Fruit fly (Drosophila melanogaster) whole organism, embryonic: ENCODE results near the gene CG5969.
A peak's percentile ranks its signal among the peaks of the same experiment; 100 is the strongest.

Source experiments
- ATbp ChIP-seq: fragments of 200-800 bp; sonication (Bioruptor generic); optimal IDR thresholded peaks from 2 replicates; lab custom pipeline; 2017; ENCODE audit warnings: missing biosample characterization, mild to moderate bottlenecking, missing genetic modification characterization, missing genetic modification reagents
- Ada2b ChIP-seq: fragments of 200-800 bp; sonication (Bioruptor generic); IDR thresholded peaks from 2 replicates; pipeline ENCODE4 v1.3.6; 2022; ENCODE audit warnings: missing biosample characterization, missing genetic modification characterization
- Bdp1 ChIP-seq: fragments of 200-800 bp; sonication (Bioruptor generic); optimal IDR thresholded peaks from 3 replicates; lab custom pipeline; 2016; ENCODE audit warnings: missing biosample characterization, missing genetic modification characterization
- Bgb ChIP-seq: fragments of 200-800 bp; sonication (Bioruptor generic); IDR thresholded peaks from 2 replicates; pipeline ENCODE4 v1.3.6; 2022; ENCODE audit warnings: missing biosample characterization, missing genetic modification characterization; ENCODE audit not compliant: partially characterized antibody
- CG10147 ChIP-seq: fragments of 200-800 bp; sonication (Bioruptor generic); optimal IDR thresholded peaks from 2 replicates; lab custom pipeline; 2019; ENCODE audit warnings: missing biosample characterization, mild to moderate bottlenecking, missing genetic modification characterization, moderate library complexity
- CG10565 ChIP-seq: fragments of 200-800 bp; sonication (Bioruptor generic); optimal IDR thresholded peaks from 3 replicates; lab custom pipeline; 2016; ENCODE audit warnings: missing biosample characterization, mild to moderate bottlenecking, missing genetic modification characterization
- CG12104 ChIP-seq: fragments of 200-800 bp; sonication (Bioruptor generic); optimal IDR thresholded peaks from 3 replicates; lab custom pipeline; 2016; ENCODE audit warnings: missing biosample characterization, missing genetic modification characterization
- CG12236 ChIP-seq: fragments of 200-800 bp; sonication (Bioruptor generic); optimal IDR thresholded peaks from 2 replicates; lab custom pipeline; 2016; ENCODE audit warnings: missing biosample characterization, missing genetic modification characterization
- CG13624 ChIP-seq: fragments of 200-800 bp; sonication (Bioruptor generic); optimal IDR thresholded peaks from 2 replicates; lab custom pipeline; 2016; ENCODE audit warnings: missing biosample characterization, missing genetic modification characterization
- CG14965 ChIP-seq: fragments of 200-800 bp; sonication (Bioruptor generic); optimal IDR thresholded peaks from 2 replicates; lab custom pipeline; 2016; ENCODE audit warnings: missing biosample characterization, missing genetic modification characterization, borderline replicate concordance
- CG1529 ChIP-seq: fragments of 200-800 bp; sonication (Bioruptor generic); optimal IDR thresholded peaks from 3 replicates; lab custom pipeline; 2018; ENCODE audit warnings: missing biosample characterization, missing genetic modification characterization
- CG32532 ChIP-seq: fragments of 200-800 bp; sonication (Bioruptor generic); IDR thresholded peaks from 2 replicates; pipeline ENCODE4 v1.3.6; 2022; ENCODE audit warnings: missing biosample characterization, missing genetic modification characterization
- CG3847 ChIP-seq: fragments of 200-800 bp; sonication (Bioruptor generic); IDR thresholded peaks from 2 replicates; pipeline ENCODE4 v1.3.6; 2022; ENCODE audit warnings: missing biosample characterization, missing genetic modification characterization
- CG4617 ChIP-seq: fragments of 200-800 bp; sonication (Bioruptor generic); optimal IDR thresholded peaks from 3 replicates; lab custom pipeline; 2016; ENCODE audit warnings: missing biosample characterization, missing genetic modification characterization, borderline replicate concordance
- CG6683 ChIP-seq: fragments of 200-800 bp; sonication (Bioruptor generic); optimal IDR thresholded peaks from 2 replicates; lab custom pipeline; 2017; ENCODE audit warnings: missing biosample characterization, mild to moderate bottlenecking, missing genetic modification characterization, missing genetic modification reagents
- CG7928 ChIP-seq: fragments of 200-800 bp; sonication (Bioruptor generic); optimal IDR thresholded peaks from 2 replicates; lab custom pipeline; 2017; ENCODE audit warnings: missing biosample characterization, mild to moderate bottlenecking, missing genetic modification characterization
- CG7987 ChIP-seq: fragments of 200-800 bp; sonication (Bioruptor generic); optimal IDR thresholded peaks from 2 replicates; lab custom pipeline; 2018; ENCODE audit warnings: missing biosample characterization, mild to moderate bottlenecking, missing genetic modification characterization, moderate library complexity
- CG9215 ChIP-seq: fragments of 200-800 bp; sonication (Bioruptor generic); IDR thresholded peaks from 2 replicates; pipeline ENCODE4 v1.3.6; 2022; ENCODE audit warnings: missing biosample characterization, missing genetic modification characterization
- CG9817 ChIP-seq: fragments of 200-800 bp; sonication (Bioruptor generic); optimal IDR thresholded peaks from 2 replicates; lab custom pipeline; 2018; ENCODE audit warnings: missing biosample characterization, mild to moderate bottlenecking, missing genetic modification characterization, moderate library complexity
- D ChIP-seq, 2 experiments: fragments of 200-800 bp in 1 of 2; fragments of >200 bp in 1 of 2; sonication (Bioruptor generic) in 1 of 2; optimal IDR thresholded peaks; 2 replicates in 1 of 2; 3 replicates in 1 of 2; lab custom pipeline; 2017; ENCODE audit warnings: mild to moderate bottlenecking in 1 of 2, missing biosample characterization in 1 of 2, missing genetic modification characterization in 1 of 2, missing genetic modification reagents in 1 of 2
- Dbx ChIP-seq: fragments of 200-800 bp; sonication (Bioruptor generic); IDR thresholded peaks from 3 replicates; pipeline ENCODE4 v1.3.6; 2022; ENCODE audit warnings: missing biosample characterization, missing genetic modification characterization
- GATAe ChIP-seq: fragments of 200-800 bp; sonication (Bioruptor generic); conservative IDR thresholded peaks from 2 replicates; pipeline ENCODE4 v1.3.6; 2022; ENCODE audit warnings: missing biosample characterization, missing genetic modification characterization
- Gsc ChIP-seq: fragments of 200-800 bp; sonication (Bioruptor generic); IDR thresholded peaks from 2 replicates; pipeline ENCODE4 v1.3.6; 2022; ENCODE audit warnings: missing biosample characterization, missing genetic modification characterization
- HmgD ChIP-seq: fragments of 200-800 bp; sonication (Bioruptor generic); optimal IDR thresholded peaks from 3 replicates; lab custom pipeline; 2016; ENCODE audit warnings: missing biosample characterization, missing genetic modification characterization
- Hmx ChIP-seq: fragments of 200-800 bp; sonication (Bioruptor generic); optimal IDR thresholded peaks from 2 replicates; lab custom pipeline; 2016; ENCODE audit warnings: missing biosample characterization, missing genetic modification characterization
- Lhr ChIP-seq: fragments of 200-800 bp; sonication (Bioruptor generic); optimal IDR thresholded peaks from 3 replicates; lab custom pipeline; 2017; ENCODE audit warnings: mild to moderate bottlenecking, missing biosample characterization, missing genetic modification reagents, missing genetic modification characterization
- MTF-1 ChIP-seq: fragments of 200-800 bp; sonication (Bioruptor generic); optimal IDR thresholded peaks from 2 replicates; lab custom pipeline; 2018; ENCODE audit warnings: missing biosample characterization, mild to moderate bottlenecking, missing genetic modification characterization, borderline replicate concordance
- Nf-YA ChIP-seq: fragments of 200-800 bp; sonication (Bioruptor generic); IDR thresholded peaks from 2 replicates; pipeline ENCODE4 v1.3.6; 2022; ENCODE audit warnings: missing biosample characterization, missing genetic modification characterization
- Optix ChIP-seq: fragments of 200-800 bp; sonication (Bioruptor generic); IDR thresholded peaks from 3 replicates; pipeline ENCODE4 v1.3.6; 2022; ENCODE audit warnings: missing biosample characterization, missing genetic modification characterization
- Ssrp ChIP-seq: fragments of 200-800 bp; sonication (Bioruptor generic); optimal IDR thresholded peaks from 2 replicates; lab custom pipeline; 2018; ENCODE audit warnings: missing biosample characterization, mild to moderate bottlenecking, missing genetic modification characterization, moderate library complexity
- eve ChIP-seq, 2 experiments: fragments of >200 bp; optimal IDR thresholded peaks; 2 replicates each; lab custom pipeline; 2017; ENCODE audit warnings: missing biosample characterization in 2 of 2, missing genetic modification characterization in 2 of 2
- fd96Cb ChIP-seq: fragments of 200-800 bp; sonication (Bioruptor generic); optimal IDR thresholded peaks from 2 replicates; lab custom pipeline; 2018; ENCODE audit warnings: missing biosample characterization, mild to moderate bottlenecking, missing genetic modification characterization, moderate library complexity
- ftz-f1 ChIP-seq: fragments of 200-800 bp; sonication (Bioruptor generic); optimal IDR thresholded peaks from 2 replicates; lab custom pipeline; 2016; ENCODE audit warnings: missing biosample characterization, missing genetic modification characterization
- ham ChIP-seq: fragments of 200-800 bp; sonication (Bioruptor generic); IDR thresholded peaks from 2 replicates; pipeline ENCODE4 v1.3.6; 2022; ENCODE audit warnings: missing biosample characterization, missing genetic modification characterization
- hth ChIP-seq: fragments of >200 bp; optimal IDR thresholded peaks from 2 replicates; lab custom pipeline; 2017; ENCODE audit warnings: inconsistent platforms
- luna ChIP-seq: fragments of 200-800 bp; sonication (Bioruptor generic); optimal IDR thresholded peaks from 2 replicates; lab custom pipeline; 2016; ENCODE audit warnings: missing biosample characterization, missing genetic modification characterization
- mld ChIP-seq: fragments of 200-800 bp; sonication (Bioruptor generic); IDR thresholded peaks from 3 replicates; pipeline ENCODE4 v1.3.6; 2022; ENCODE audit warnings: missing biosample characterization, missing genetic modification characterization; ENCODE audit not compliant: partially characterized antibody
- pnt ChIP-seq: fragments of 200-800 bp; sonication (Bioruptor generic); optimal IDR thresholded peaks from 3 replicates; lab custom pipeline; 2016; ENCODE audit warnings: missing biosample characterization, missing genetic modification characterization
- stc ChIP-seq: fragments of 200-800 bp; sonication (Bioruptor generic); IDR thresholded peaks from 2 replicates; pipeline ENCODE4 v1.3.6; 2022; ENCODE audit warnings: missing biosample characterization, missing genetic modification characterization
- tup ChIP-seq: fragments of 200-800 bp; sonication (Bioruptor generic); optimal IDR thresholded peaks from 2 replicates; lab custom pipeline; 2016; ENCODE audit warnings: missing biosample characterization, mild to moderate bottlenecking, missing genetic modification characterization, moderate library complexity
- twi ChIP-seq: fragments of 200-800 bp; optimal IDR thresholded peaks from 2 replicates; lab custom pipeline; 2019; ENCODE audit warnings: missing biosample characterization, mild to moderate bottlenecking, missing genetic modification characterization, moderate library complexity

CG5969 gene

DNA sequence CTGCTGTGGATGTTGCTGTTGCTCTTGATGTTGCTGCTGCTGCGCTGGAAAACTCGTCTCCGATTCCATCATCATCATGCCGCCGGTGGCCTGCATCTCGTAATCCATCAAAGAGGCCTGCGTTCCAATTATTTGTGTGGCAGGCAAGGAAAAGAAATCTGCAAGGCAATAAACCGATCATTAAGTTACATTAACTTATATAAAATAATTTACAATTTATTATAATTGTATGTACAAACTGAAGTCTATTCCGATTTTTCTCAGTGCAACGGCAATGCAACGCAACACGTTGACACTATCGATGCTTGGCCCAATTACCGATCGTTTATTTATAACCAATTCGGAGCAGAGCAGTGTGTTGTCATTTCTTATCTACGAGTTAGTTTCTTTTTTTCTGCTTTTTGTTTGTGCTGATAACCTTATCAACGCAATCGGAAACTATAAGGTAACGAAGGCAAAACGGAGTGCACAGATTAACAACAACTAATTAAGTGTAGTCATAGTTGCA is 2.5 kb upstream of the CG5969 start (continued):
- TF ChIP-seq luna (GFP tag; lab: Kevin White, UChicago) (no peak), CG6683 (GFP tag; lab: Kevin White, UChicago) (no peak), Hmx (GFP tag; lab: Kevin White, UChicago) (no peak), CG7928 (GFP tag; lab: Kevin White, UChicago) (no peak), Dbx (no peak), Nf-YA (GFP tag; lab: Robert Waterston, UW) (peak; percentile 53; the same call in 1 of the 2 replicates), ham (GFP tag; lab: Robert Waterston, UW) (no peak), eve (GFP tag; optimal IDR thresholded peaks at IDR 0.05; lab: Kevin White, UChicago) (peak in 1 of 2 experiments; percentile 54), GATAe (GFP tag; lab: Robert Waterston, UW) (0 out of 2 replicates have a peak, but pooled peaks have one; percentile 21), hth (lab: Kevin White, UChicago) (no peak), Optix (GFP tag; lab: Robert Waterston, UW) (peak; percentile 61; the same call in 2 of the 3 replicates), CG9215 (GFP tag; lab: Robert Waterston, UW) (no peak), Lhr (GFP tag; lab: Kevin White, UChicago) (no peak), stc (GFP tag; lab: Robert Waterston, UW) (peak; percentile 60), tup (GFP tag; lab: Kevin White, UChicago) (no peak), CG12236 (no peak), CG12104 (peak; percentile 49), ftz-f1 (GFP tag; lab: Kevin White, UChicago) (no peak), CG14965 (GFP tag; lab: Kevin White, UChicago) (no peak), ATbp (GFP tag; lab: Kevin White, UChicago) (peak; percentile 62), CG10147 (GFP tag; lab: Kevin White, UChicago) (peak; percentile 23), CG3847 (0 out of 2 replicates have a peak, but pooled peaks have one; percentile 10), twi (tag; lab: Kevin White, UChicago) (no peak), mld (no peak), D (optimal IDR thresholded peaks at IDR 0.05; lab: Kevin White, UChicago) (no peak), D (GFP tag; optimal IDR thresholded peaks at IDR 0.05; lab: Kevin White, UChicago) (peak; percentile 32), CG10565 (no peak), CG7987 (GFP tag; lab: Kevin White, UChicago) (peak; percentile 5), CG32532 (GFP tag; lab: Robert Waterston, UW) (peak; percentile 27; the same call in 1 of the 2 replicates), CG1529 (GFP tag; lab: Kevin White, UChicago) (peak; percentile 37), HmgD (GFP tag; lab: Kevin White, UChicago) (no peak), Bgb (GFP tag; lab: Robert Waterston, UW) (no peak), CG4617 (GFP tag; lab: Kevin White, UChicago) (no peak), Bdp1 (no peak), Ada2b (GFP tag; lab: Robert Waterston, UW) (peak; percentile 68), Ssrp (peak; percentile 19), MTF-1 (GFP tag; lab: Kevin White, UChicago) (peak; percentile 25), pnt (GFP tag; lab: Kevin White, UChicago) (no peak), Gsc (no peak), CG9817 (tag; lab: Kevin White, UChicago) (no peak), fd96Cb (tag; lab: Kevin White, UChicago) (peak; percentile 50), CG13624 (no peak)
